Worm (Caenorhabditis elegans): ENCODE data around the gene F59D12.2.

DNA sequence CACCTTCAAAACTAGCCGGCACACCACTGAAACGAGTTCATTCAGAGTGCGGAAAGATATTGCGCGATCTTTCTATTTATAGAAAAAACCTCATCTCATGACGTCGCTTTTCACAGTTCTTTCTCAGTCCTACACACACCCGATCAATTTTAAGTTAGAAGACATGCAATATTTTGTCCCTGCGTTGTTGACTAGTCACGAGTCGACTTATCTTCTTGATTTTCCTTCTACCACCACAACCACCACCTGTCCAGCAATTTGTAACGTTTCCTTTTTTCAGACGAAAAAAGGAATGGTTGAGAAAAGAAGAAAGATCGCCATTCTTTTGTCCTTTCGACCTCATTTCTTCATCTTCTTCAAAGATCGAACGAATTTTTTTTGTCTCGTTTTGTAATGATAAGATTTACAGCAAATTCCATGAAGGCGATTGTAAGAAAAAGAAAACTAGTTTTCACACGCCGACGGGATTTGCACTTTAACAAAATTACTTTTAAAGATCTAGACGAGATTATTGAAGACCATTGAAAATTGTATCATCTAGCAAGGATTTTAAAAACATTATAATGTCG, 30.7 kb upstream of the F59D12.2 start:
- no peak for TF ChIP-seq ceh-36 (tag; optimal IDR thresholded peaks at IDR 0.05)
- no peak for TF ChIP-seq aly-1 (tag; optimal IDR thresholded peaks at IDR 0.05)
- TF ChIP-seq ceh-13 (GFP tag; optimal IDR thresholded peaks at IDR 0.05) = no peak
- no peak for TF ChIP-seq ama-1 (optimal IDR thresholded peaks at IDR 0.05)
- no peak for TF ChIP-seq F13C5.2 (tag; optimal IDR thresholded peaks at IDR 0.05)
- TF ChIP-seq sea-1 (GFP tag; conservative IDR thresholded peaks at IDR 0.05) = no peak
- no peak for TF ChIP-seq flt-1 (GFP tag; IDR thresholded peaks at IDR 0.05)
- TF ChIP-seq tbx-11 (GFP tag; IDR thresholded peaks at IDR 0.05) = no peak

All from whole organism, early embryonic.